Worm (Caenorhabditis elegans) whole organism, young adult: ENCODE results near the gene K11H3.8.

Experiments
- B0019.2 ChIP-seq: fragments of 200-800 bp; sonication (Bioruptor generic); conservative IDR thresholded peaks from 2 replicates; pipeline ENCODE4 v1.3.6; 2022; ENCODE audit warnings: missing genetic modification reagents, missing genetic modification characterization, missing compliant biosample characterization
- B0336.3 ChIP-seq: fragments of 200-800 bp; sonication (Bioruptor generic); IDR thresholded peaks from 2 replicates; pipeline ENCODE4 v1.3.6; 2022; ENCODE audit warnings: missing genetic modification characterization, missing compliant biosample characterization
- C06A6.2 ChIP-seq: fragments of 200-800 bp; sonication (Bioruptor generic); conservative IDR thresholded peaks from 2 replicates; pipeline ENCODE4 v1.3.6; 2022; ENCODE audit warnings: missing genetic modification characterization, missing compliant biosample characterization
- C17E4.6 ChIP-seq: fragments of 200-800 bp; sonication (Bioruptor generic); IDR thresholded peaks from 2 replicates; pipeline ENCODE4 v1.3.6; 2022; ENCODE audit warnings: missing genetic modification reagents, missing genetic modification characterization, missing compliant biosample characterization
- D2030.7 ChIP-seq: fragments of 200-800 bp; sonication (Bioruptor generic); IDR thresholded peaks from 2 replicates; pipeline ENCODE4 v1.3.6; 2022; ENCODE audit warnings: missing genetic modification reagents, missing genetic modification characterization, missing compliant biosample characterization
- F23B12.7 ChIP-seq: sonication (generic microtip); optimal IDR thresholded peaks from 2 replicates; lab custom pipeline; 2017; ENCODE audit warnings: missing genetic modification characterization, mild to moderate bottlenecking, missing compliant biosample characterization, antibody characterized with exemption, moderate library complexity; ENCODE audit not compliant: insufficient read depth
- F33H1.4 ChIP-seq: fragments of 200-800 bp; sonication (Bioruptor generic); IDR thresholded peaks from 2 replicates; pipeline ENCODE4 v1.3.6; 2022; ENCODE audit warnings: missing genetic modification reagents, missing genetic modification characterization, missing compliant biosample characterization
- F37B4.10 ChIP-seq: fragments of 200-800 bp; sonication (Bioruptor generic); IDR thresholded peaks from 2 replicates; pipeline ENCODE4 v1.3.6; 2022; ENCODE audit warnings: missing genetic modification characterization, missing compliant biosample characterization
- F55B11.4 ChIP-seq: sonication (generic microtip); optimal IDR thresholded peaks from 2 replicates; lab custom pipeline; 2016; ENCODE audit warnings: missing compliant biosample characterization, missing genetic modification characterization, borderline replicate concordance; ENCODE audit not compliant: insufficient read depth
- K12H6.12 ChIP-seq: fragments of 200-800 bp; sonication (Bioruptor generic); optimal IDR thresholded peaks from 2 replicates; lab custom pipeline; 2018; ENCODE audit warnings: mild to moderate bottlenecking, missing genetic modification characterization, missing compliant biosample characterization
- Y53F4B.3 ChIP-seq: fragments of 200-800 bp; sonication (Bioruptor generic); IDR thresholded peaks from 2 replicates; pipeline ENCODE4 v1.3.6; 2022; ENCODE audit warnings: missing genetic modification reagents, missing genetic modification characterization, missing compliant biosample characterization
- Y67H2A.10 ChIP-seq: fragments of 200-800 bp; sonication (Bioruptor generic); conservative IDR thresholded peaks from 2 replicates; pipeline ENCODE4 v1.3.6; 2022; ENCODE audit warnings: missing genetic modification reagents, missing genetic modification characterization, missing compliant biosample characterization
- Y79H2A.3 ChIP-seq: fragments of 200-800 bp; sonication (Bioruptor generic); conservative IDR thresholded peaks from 2 replicates; pipeline ENCODE4 v1.3.6; 2022; ENCODE audit warnings: missing genetic modification reagents, missing genetic modification characterization, missing compliant biosample characterization
- akir-1 ChIP-seq: fragments of 200-800 bp; sonication (Bioruptor generic); optimal IDR thresholded peaks from 2 replicates; lab custom pipeline; 2018; ENCODE audit warnings: mild to moderate bottlenecking, missing genetic modification characterization, moderate library complexity, missing compliant biosample characterization
- ama-1 ChIP-seq, 3 experiments: fragments of 150-350 bp in 1 of 3; sonication (generic microtip) in 2 of 3; optimal IDR thresholded peaks; 2 replicates each; lab custom pipeline; 2014 to 2018; ENCODE audit warnings: missing biosample characterization in 2 of 3, missing genetic modification characterization in 2 of 3, missing genetic modification reagents in 2 of 3
- atf-7 ChIP-seq: sonication (generic microtip); optimal IDR thresholded peaks from 2 replicates; lab custom pipeline; 2017; ENCODE audit warnings: mild to moderate bottlenecking, missing genetic modification characterization, missing compliant biosample characterization
- ccch-3 ChIP-seq: fragments of 200-800 bp; sonication (Bioruptor generic); optimal IDR thresholded peaks from 2 replicates; lab custom pipeline; 2018; ENCODE audit warnings: mild to moderate bottlenecking, missing genetic modification characterization, missing compliant biosample characterization
- ceh-27 ChIP-seq: fragments of 200-800 bp; sonication (Bioruptor generic); optimal IDR thresholded peaks from 2 replicates; lab custom pipeline; 2018; ENCODE audit warnings: mild to moderate bottlenecking, missing genetic modification characterization, moderate library complexity, missing compliant biosample characterization
- ceh-58 ChIP-seq: fragments of 200-800 bp; sonication (Bioruptor generic); IDR thresholded peaks from 2 replicates; pipeline ENCODE4 v1.3.6; 2022; ENCODE audit warnings: missing genetic modification characterization, missing compliant biosample characterization
- ceh-79 ChIP-seq: sonication (generic microtip); optimal IDR thresholded peaks from 2 replicates; lab custom pipeline; 2017; ENCODE audit warnings: mild to moderate bottlenecking, missing genetic modification characterization, missing compliant biosample characterization
- die-1 ChIP-seq: sonication (generic microtip); optimal IDR thresholded peaks from 2 replicates; lab custom pipeline; 2016; ENCODE audit warnings: missing genotype, mild to moderate bottlenecking, missing genetic modification characterization, missing compliant biosample characterization
- egrh-3 ChIP-seq: fragments of 200-800 bp; sonication (Bioruptor generic); IDR thresholded peaks from 2 replicates; pipeline ENCODE4 v1.3.6; 2022; ENCODE audit warnings: missing genetic modification reagents, missing genetic modification characterization, missing compliant biosample characterization
- hmg-1.2 ChIP-seq: fragments of 200-800 bp; sonication (Bioruptor generic); IDR thresholded peaks from 2 replicates; pipeline ENCODE4 v1.3.6; 2022; ENCODE audit warnings: missing genetic modification reagents, missing genetic modification characterization, missing compliant biosample characterization
- lin-54 ChIP-seq: fragments of 200-800 bp; sonication (Bioruptor generic); optimal IDR thresholded peaks from 2 replicates; lab custom pipeline; 2018; ENCODE audit warnings: mild to moderate bottlenecking, missing genetic modification characterization, missing compliant biosample characterization
- lsl-1 ChIP-seq: fragments of 200-800 bp; sonication (Bioruptor generic); optimal IDR thresholded peaks from 2 replicates; lab custom pipeline; 2018; ENCODE audit warnings: mild to moderate bottlenecking, missing genetic modification characterization, moderate library complexity, missing compliant biosample characterization
- lsy-27 ChIP-seq: sonication (generic microtip); optimal IDR thresholded peaks from 2 replicates; lab custom pipeline; 2017; ENCODE audit warnings: missing genetic modification characterization, mild to moderate bottlenecking, missing compliant biosample characterization, antibody characterized with exemption, missing genotype, borderline replicate concordance; ENCODE audit not compliant: insufficient read depth
- madf-3 ChIP-seq: fragments of 200-800 bp; sonication (Bioruptor generic); IDR thresholded peaks from 2 replicates; pipeline ENCODE4 v1.3.6; 2022; ENCODE audit warnings: missing genetic modification reagents, missing genetic modification characterization, missing compliant biosample characterization
- mel-28 ChIP-seq: sonication (generic microtip); optimal IDR thresholded peaks from 2 replicates; lab custom pipeline; 2016; ENCODE audit warnings: borderline replicate concordance, mild to moderate bottlenecking, missing genetic modification characterization, missing compliant biosample characterization
- nfyb-1 ChIP-seq: fragments of 200-800 bp; sonication (Bioruptor generic); IDR thresholded peaks from 2 replicates; pipeline ENCODE4 v1.3.6; 2022; ENCODE audit warnings: missing genetic modification reagents, missing genetic modification characterization, missing compliant biosample characterization
- nhr-179 ChIP-seq: sonication (generic microtip); optimal IDR thresholded peaks from 2 replicates; lab custom pipeline; 2016; ENCODE audit warnings: mild to moderate bottlenecking, missing genetic modification characterization, missing compliant biosample characterization
- pbrm-1 ChIP-seq: fragments of 200-800 bp; sonication (Bioruptor generic); IDR thresholded peaks from 2 replicates; pipeline ENCODE4 v1.3.6; 2022; ENCODE audit warnings: missing genetic modification reagents, missing genetic modification characterization, missing compliant biosample characterization
- pha-4 ChIP-seq: fragments of 150-350 bp; sonication (generic microtip); optimal IDR thresholded peaks from 2 replicates; lab custom pipeline; 2014; ENCODE audit warnings: missing biosample characterization, missing genetic modification reagents, missing genetic modification characterization
- rcor-1 ChIP-seq: fragments of 200-800 bp; sonication (Bioruptor generic); IDR thresholded peaks from 2 replicates; pipeline ENCODE4 v1.3.6; 2022; ENCODE audit warnings: missing genetic modification reagents, missing genetic modification characterization, missing compliant biosample characterization
- sea-2 ChIP-seq: fragments of 200-800 bp; sonication (Bioruptor generic); IDR thresholded peaks from 2 replicates; pipeline ENCODE4 v1.3.6; 2022; ENCODE audit warnings: missing genetic modification characterization, missing compliant biosample characterization
- snpc-1.3 ChIP-seq: sonication (generic microtip); optimal IDR thresholded peaks from 2 replicates; lab custom pipeline; 2017; ENCODE audit warnings: missing genetic modification characterization, mild to moderate bottlenecking, missing compliant biosample characterization, antibody characterized with exemption, moderate library complexity, missing genotype, missing genetic modification reagents; ENCODE audit not compliant: insufficient read depth
- snpc-3.4 ChIP-seq: sonication (generic microtip); optimal IDR thresholded peaks from 2 replicates; lab custom pipeline; 2017; ENCODE audit warnings: missing genetic modification characterization, mild to moderate bottlenecking, missing compliant biosample characterization, antibody characterized with exemption, moderate library complexity, missing genotype, missing genetic modification reagents
- snpc-4 ChIP-seq, 5 experiments: fragments of 150-350 bp in 1 of 5; sonication (generic microtip) in 4 of 5; optimal IDR thresholded peaks; 2 replicates each; lab custom pipeline; 2014 to 2018; ENCODE audit warnings: missing genetic modification characterization in 5 of 5, missing biosample characterization in 3 of 5, antibody characterized with exemption in 2 of 5, mild to moderate bottlenecking in 2 of 5, missing compliant biosample characterization in 2 of 5, missing genotype in 2 of 5, moderate library complexity in 2 of 5, missing genetic modification reagents in 1 of 5
- tbx-9 ChIP-seq: sonication (generic microtip); optimal IDR thresholded peaks from 2 replicates; lab custom pipeline; 2016; ENCODE audit warnings: borderline replicate concordance, missing genetic modification characterization, inconsistent platforms, missing compliant biosample characterization
- unc-130 ChIP-seq: sonication (generic microtip); optimal IDR thresholded peaks from 2 replicates; lab custom pipeline; 2016; ENCODE audit warnings: missing genetic modification reagents, missing genetic modification characterization, missing compliant biosample characterization

Gene K11H3.8

DNA sequence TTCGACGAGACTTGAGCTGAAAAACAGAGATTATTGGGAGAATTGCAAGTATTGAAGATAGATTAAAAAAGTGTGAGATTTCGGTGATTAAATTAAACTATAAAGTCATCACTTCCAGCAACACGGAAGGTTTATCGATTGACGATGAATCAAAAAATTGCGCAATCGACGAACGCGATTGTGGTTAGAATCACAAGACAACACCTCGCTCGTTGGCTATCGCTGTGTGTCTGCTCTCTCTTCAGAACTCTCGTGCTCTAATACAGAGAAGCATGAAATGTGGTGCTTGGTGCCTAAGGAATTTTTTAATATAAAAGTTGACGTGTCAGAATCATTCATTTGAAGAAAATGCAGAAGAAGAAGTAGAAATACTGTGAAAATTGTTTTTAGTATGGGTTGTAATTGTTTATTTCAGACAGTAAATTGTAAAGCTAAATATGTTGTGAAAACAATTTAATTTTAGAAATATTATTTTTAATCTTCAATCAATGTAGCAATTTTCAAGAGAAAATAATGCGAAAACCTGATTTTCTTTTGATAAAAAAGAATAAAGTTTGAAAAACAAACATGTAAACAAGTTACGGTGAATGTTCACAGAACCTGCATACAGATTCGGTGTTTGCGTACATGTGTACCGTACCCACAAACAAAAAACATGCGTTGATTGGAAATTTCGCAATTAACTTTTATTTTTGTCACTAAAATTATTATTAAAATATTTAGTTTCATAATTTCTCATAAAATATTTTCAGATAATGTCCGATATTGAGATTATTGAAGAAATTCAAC, 7.6 kb upstream of the K11H3.8 start, which contains the start of the genes ZK632.10 and ZK632.11 (continued):
- TF ChIP-seq lsl-1 (GFP tag; lab: Kevin White, UChicago) (peak; percentile 83), snpc-3.4 (tag; lab: Kevin White, UChicago) (no peak), snpc-1.3 (tag; lab: Kevin White, UChicago) (no peak), C17E4.6 (GFP tag; lab: Robert Waterston, UW) (no peak), F23B12.7 (tag; lab: Kevin White, UChicago) (peak; percentile 73), B0019.2 (GFP tag; lab: Robert Waterston, UW) (no peak), pbrm-1 (GFP tag; lab: Robert Waterston, UW) (peak; percentile 56), madf-3 (GFP tag; lab: Robert Waterston, UW) (peak; percentile 37; the same call in 1 of the 2 replicates), B0336.3 (GFP tag; lab: Robert Waterston, UW) (no peak), sea-2 (GFP tag; lab: Robert Waterston, UW) (no peak), D2030.7 (GFP tag; lab: Robert Waterston, UW) (peak; percentile 33; the same call in 1 of the 2 replicates), ceh-58 (no peak), lsy-27 (tag; lab: Kevin White, UChicago) (no peak), nhr-179 (tag; lab: Kevin White, UChicago) (no peak), snpc-4 (GFP tag; optimal IDR thresholded peaks at IDR 0.05; lab: Kevin White, UChicago) (no peak), snpc-4 (tag; optimal IDR thresholded peaks at IDR 0.05; lab: Kevin White, UChicago) (peak in 2 of 4 experiments; percentile 16 to 42), unc-130 (GFP tag; lab: Kevin White, UChicago) (no peak), akir-1 (no peak), atf-7 (tag; lab: Kevin White, UChicago) (no peak), C06A6.2 (GFP tag; lab: Robert Waterston, UW) (no peak), K12H6.12 (tag; lab: Kevin White, UChicago) (peak; percentile 59), die-1 (tag; lab: Kevin White, UChicago) (no peak), rcor-1 (GFP tag; lab: Robert Waterston, UW) (peak; percentile 50; the same call in 1 of the 2 replicates), Y53F4B.3 (no peak), Y79H2A.3 (no peak), pha-4 (no peak), ceh-27 (peak; percentile 20), hmg-1.2 (GFP tag; lab: Robert Waterston, UW) (peak; percentile 44; the same call in 1 of the 2 replicates), F33H1.4 (peak; percentile 66), nfyb-1 (GFP tag; lab: Robert Waterston, UW) (peak; percentile 49; the same call in 1 of the 2 replicates)
- TF ChIP-seq, all 124 proteins: peak for 22

ce11 chrIII:9830502-9830901, 4.5 kb upstream of the K11H3.8 start, which contains the start of gene ZK632.12:
Gene ZK632.12, plus strand, starts transcription at chrIII:9830802.
- TF ChIP-seq nhr-179 (tag; lab: Kevin White, UChicago) (no peak), nfyb-1 (GFP tag; lab: Robert Waterston, UW) (no peak), ama-1 (optimal IDR thresholded peaks at IDR 0.05; lab: Kevin White, UChicago) (no peak), ama-1 (GFP tag; optimal IDR thresholded peaks at IDR 0.05; lab: Kevin White, UChicago) (no peak), Y67H2A.10 (GFP tag; lab: Robert Waterston, UW) (no peak), C17E4.6 (GFP tag; lab: Robert Waterston, UW) (no peak), lin-54 (GFP tag; lab: Kevin White, UChicago) (no peak), mel-28 (tag; lab: Kevin White, UChicago) (no peak), F55B11.4 (tag; lab: Kevin White, UChicago) (no peak), ceh-79 (no peak), tbx-9 (tag; lab: Kevin White, UChicago) (no peak), F37B4.10 (no peak), ccch-3 (GFP tag; lab: Kevin White, UChicago) (no peak), egrh-3 (GFP tag; lab: Robert Waterston, UW) (no peak)
